Worm (Caenorhabditis elegans) whole organism, L3 larva: ENCODE results near the gene cpr-8.

Experiments used
- R02D3.7 ChIP-seq: fragments of 150-350 bp; optimal IDR thresholded peaks from 2 replicates; lab custom pipeline; 2014; ENCODE audit warnings: missing biosample characterization, missing genetic modification characterization
- aly-2 ChIP-seq: fragments of 150-350 bp; optimal IDR thresholded peaks from 2 replicates; lab custom pipeline; 2014; ENCODE audit warnings: missing biosample characterization, missing genetic modification characterization
- ama-1 ChIP-seq: fragments of 150-350 bp; optimal IDR thresholded peaks from 2 replicates; lab custom pipeline; 2018
- ceh-16 ChIP-seq: sonication (generic microtip); optimal IDR thresholded peaks from 2 replicates; lab custom pipeline; 2017; ENCODE audit warnings: missing biosample characterization, missing genetic modification characterization
- ceh-82 ChIP-seq: fragments of 150-350 bp; optimal IDR thresholded peaks from 2 replicates; lab custom pipeline; 2014; ENCODE audit warnings: missing biosample characterization, missing genetic modification characterization
- ceh-9 ChIP-seq: sonication (generic microtip); optimal IDR thresholded peaks from 2 replicates; lab custom pipeline; 2018; ENCODE audit warnings: missing biosample characterization, missing genetic modification characterization
- daf-12 ChIP-seq: fragments of 150-350 bp; optimal IDR thresholded peaks from 2 replicates; lab custom pipeline; 2014; ENCODE audit warnings: missing biosample characterization, missing genetic modification reagents, missing genetic modification characterization
- egl-27 ChIP-seq: sonication (generic microtip); optimal IDR thresholded peaks from 4 replicates; lab custom pipeline; 2017; ENCODE audit warnings: missing biosample characterization, missing genetic modification reagents, missing genetic modification characterization
- elt-1 ChIP-seq: fragments of 150-350 bp; optimal IDR thresholded peaks from 2 replicates; lab custom pipeline; 2014; ENCODE audit warnings: missing biosample characterization, missing genetic modification characterization
- elt-3 ChIP-seq, 3 experiments: fragments of 150-350 bp in 1 of 3; sonication (generic microtip) in 2 of 3; optimal IDR thresholded peaks; 2 replicates in 2 of 3; 4 replicates in 1 of 3; lab custom pipeline; 2014 to 2017; ENCODE audit warnings: missing biosample characterization in 3 of 3, missing genetic modification characterization in 3 of 3
- eor-1 ChIP-seq, 2 experiments: fragments of 150-350 bp; optimal IDR thresholded peaks; 2 replicates each; lab custom pipeline; 2014 to 2018; ENCODE audit warnings: missing biosample characterization in 2 of 2, missing genetic modification characterization in 2 of 2
- fkh-2 ChIP-seq: fragments of 150-350 bp; optimal IDR thresholded peaks from 2 replicates; lab custom pipeline; 2014; ENCODE audit warnings: missing biosample characterization, missing genetic modification reagents, missing genetic modification characterization
- jun-1 ChIP-seq: fragments of 150-350 bp; optimal IDR thresholded peaks from 2 replicates; lab custom pipeline; 2014; ENCODE audit warnings: missing biosample characterization, missing genetic modification reagents, missing genetic modification characterization
- lin-15B ChIP-seq: fragments of 150-350 bp; optimal IDR thresholded peaks from 2 replicates; lab custom pipeline; 2014; ENCODE audit warnings: missing biosample characterization, missing genetic modification characterization
- lin-39 ChIP-seq: fragments of 150-350 bp; optimal IDR thresholded peaks from 2 replicates; lab custom pipeline; 2018; ENCODE audit warnings: missing biosample characterization, missing genetic modification reagents, missing genetic modification characterization
- lsy-12 ChIP-seq: sonication (generic microtip); optimal IDR thresholded peaks from 2 replicates; lab custom pipeline; 2016; ENCODE audit warnings: mild to moderate bottlenecking, missing genetic modification characterization, missing compliant biosample characterization
- mdl-1 ChIP-seq: fragments of 150-350 bp; optimal IDR thresholded peaks from 2 replicates; lab custom pipeline; 2014; ENCODE audit warnings: missing biosample characterization, missing genetic modification characterization
- nfya-1 ChIP-seq: sonication (generic microtip); optimal IDR thresholded peaks from 2 replicates; lab custom pipeline; 2017; ENCODE audit warnings: missing genetic modification characterization, mild to moderate bottlenecking, missing compliant biosample characterization, antibody characterized with exemption, moderate library complexity; ENCODE audit not compliant: insufficient read depth
- nhr-11 ChIP-seq: fragments of 150-350 bp; optimal IDR thresholded peaks from 2 replicates; lab custom pipeline; 2014; ENCODE audit warnings: missing biosample characterization, missing genetic modification characterization
- nhr-12 ChIP-seq: fragments of 150-350 bp; optimal IDR thresholded peaks from 2 replicates; lab custom pipeline; 2014; ENCODE audit warnings: missing biosample characterization, missing genetic modification characterization
- nhr-237 ChIP-seq: fragments of 150-350 bp; optimal IDR thresholded peaks from 2 replicates; lab custom pipeline; 2014; ENCODE audit warnings: missing biosample characterization, missing genetic modification characterization
- nhr-25 ChIP-seq: sonication (generic microtip); optimal IDR thresholded peaks from 2 replicates; lab custom pipeline; 2017; ENCODE audit warnings: missing biosample characterization, missing genetic modification characterization
- nhr-28 ChIP-seq: fragments of 150-350 bp; optimal IDR thresholded peaks from 2 replicates; lab custom pipeline; 2014; ENCODE audit warnings: missing biosample characterization, missing genetic modification characterization
- nhr-43 ChIP-seq: sonication (generic microtip); optimal IDR thresholded peaks from 2 replicates; lab custom pipeline; 2016; ENCODE audit warnings: mild to moderate bottlenecking, missing genetic modification characterization, missing compliant biosample characterization; ENCODE audit not compliant: poor library complexity, severe bottlenecking
- nhr-67 ChIP-seq: fragments of 150-350 bp; optimal IDR thresholded peaks from 2 replicates; lab custom pipeline; 2014; ENCODE audit warnings: missing biosample characterization, missing genetic modification characterization
- nhr-76 ChIP-seq: fragments of 150-350 bp; sonication (generic microtip); optimal IDR thresholded peaks from 5 replicates; lab custom pipeline; 2014; ENCODE audit warnings: missing biosample characterization, missing genetic modification characterization
- pha-4 ChIP-seq: fragments of 150-350 bp; optimal IDR thresholded peaks from 2 replicates; lab custom pipeline; 2014; ENCODE audit warnings: missing biosample characterization, missing genetic modification reagents, missing genetic modification characterization
- pqm-1 ChIP-seq: fragments of 150-350 bp; optimal IDR thresholded peaks from 2 replicates; lab custom pipeline; 2017; ENCODE audit warnings: missing biosample characterization, missing genetic modification characterization, inconsistent platforms
- sea-2 ChIP-seq: fragments of 150-350 bp; sonication (generic microtip); optimal IDR thresholded peaks from 4 replicates; lab custom pipeline; 2014; ENCODE audit warnings: missing biosample characterization, missing genetic modification reagents, missing genetic modification characterization
- skn-1 ChIP-seq: fragments of 150-350 bp; optimal IDR thresholded peaks from 2 replicates; lab custom pipeline; 2014; ENCODE audit warnings: missing biosample characterization, missing genetic modification characterization
- snpc-4 ChIP-seq: fragments of 150-350 bp; optimal IDR thresholded peaks from 2 replicates; lab custom pipeline; 2014; ENCODE audit warnings: missing biosample characterization, missing genetic modification characterization
- tbx-2 ChIP-seq: sonication (generic microtip); optimal IDR thresholded peaks from 2 replicates; lab custom pipeline; 2016; ENCODE audit warnings: mild to moderate bottlenecking, missing genetic modification characterization, missing compliant biosample characterization
- unc-62 ChIP-seq: fragments of 150-350 bp; sonication (generic microtip); optimal IDR thresholded peaks from 4 replicates; lab custom pipeline; 2014; ENCODE audit warnings: missing biosample characterization, missing genetic modification reagents, missing genetic modification characterization
- zag-1 ChIP-seq: fragments of 150-350 bp; optimal IDR thresholded peaks from 2 replicates; lab custom pipeline; 2014; ENCODE audit warnings: missing biosample characterization, missing genetic modification characterization
- ztf-11 ChIP-seq: fragments of 150-350 bp; optimal IDR thresholded peaks from 2 replicates; lab custom pipeline; 2014; ENCODE audit warnings: missing biosample characterization, missing genetic modification characterization
- ztf-4 ChIP-seq: fragments of 150-350 bp; optimal IDR thresholded peaks from 2 replicates; lab custom pipeline; 2014; ENCODE audit warnings: missing biosample characterization, missing genetic modification characterization

Gene cpr-8

ce11 chrV:1134302-1134701, at the start of gene cpr-8:
Gene cpr-8, plus strand, starts transcription at chrV:1134602.
- TF ChIP-seq skn-1, result no peak
- TF ChIP-seq ceh-9 (tag; lab: Kevin White, UChicago), result no peak
- TF ChIP-seq ceh-16 (tag; lab: Kevin White, UChicago), result no peak
- no peak for TF ChIP-seq egl-27 (tag; lab: Kevin White, UChicago)
- no peak for TF ChIP-seq ceh-82 (tag; lab: Kevin White, UChicago)
- no peak for TF ChIP-seq eor-1 (tag; optimal IDR thresholded peaks at IDR 0.05; lab: Kevin White, UChicago)
- TF ChIP-seq aly-2, result no peak
- no peak for TF ChIP-seq elt-3 (tag; optimal IDR thresholded peaks at IDR 0.05; lab: Kevin White, UChicago)
- TF ChIP-seq lin-39 (tag; lab: Kevin White, UChicago), result no peak
- no peak for TF ChIP-seq mdl-1 (tag; lab: Kevin White, UChicago)
- TF ChIP-seq nhr-43, result no peak
- TF ChIP-seq tbx-2 (tag; lab: Kevin White, UChicago), result no peak
- TF ChIP-seq nhr-12, result no peak
- no peak for TF ChIP-seq snpc-4
- TF ChIP-seq nhr-237 (tag; lab: Kevin White, UChicago), result no peak
- no peak for TF ChIP-seq nhr-11
- no peak for TF ChIP-seq jun-1
- no peak for TF ChIP-seq pha-4
- TF ChIP-seq elt-1 (tag; lab: Kevin White, UChicago), result no peak
- TF ChIP-seq sea-2 (GFP tag; lab: Kevin White, UChicago), result no peak

ce11 chrV:1087983-1088382, 46.4 kb upstream of the cpr-8 start, which contains the start of gene clec-203:
Gene clec-203, plus strand, starts transcription at chrV:1088283.
- TF ChIP-seq lin-15B (tag; lab: Kevin White, UChicago) (no peak), pha-4 (no peak), mdl-1 (tag; lab: Kevin White, UChicago) (no peak), ama-1 (lab: Kevin White, UChicago) (no peak), unc-62 (GFP tag; lab: Kevin White, UChicago) (no peak), nhr-237 (tag; lab: Kevin White, UChicago) (no peak), daf-12 (tag; lab: Kevin White, UChicago) (no peak), nfya-1 (tag; lab: Kevin White, UChicago) (no peak), R02D3.7 (tag; lab: Kevin White, UChicago) (no peak), skn-1 (no peak), ceh-16 (tag; lab: Kevin White, UChicago) (no peak), nhr-28 (tag; lab: Kevin White, UChicago) (no peak), zag-1 (tag; lab: Kevin White, UChicago) (no peak), nhr-11 (no peak)
- TF ChIP-seq, all 47 proteins: peak for 0

- TF ChIP-seq egl-27 (tag; lab: Kevin White, UChicago), result no peak
- TF ChIP-seq unc-62 (GFP tag; lab: Kevin White, UChicago), result no peak
- TF ChIP-seq lsy-12 (tag; lab: Kevin White, UChicago), result no peak
- no peak for TF ChIP-seq fkh-2 (tag; lab: Kevin White, UChicago)
- no peak for TF ChIP-seq zag-1 (tag; lab: Kevin White, UChicago)
- TF ChIP-seq elt-3 (tag; optimal IDR thresholded peaks at IDR 0.05; lab: Kevin White, UChicago), result no peak
- TF ChIP-seq nhr-11, result no peak
- TF ChIP-seq nhr-28 (tag; lab: Kevin White, UChicago), result no peak
- TF ChIP-seq nhr-43, result no peak
- TF ChIP-seq ztf-4 (tag; lab: Kevin White, UChicago), result no peak
- no peak for TF ChIP-seq lin-39 (tag; lab: Kevin White, UChicago)
- TF ChIP-seq ceh-82 (tag; lab: Kevin White, UChicago), result no peak
These were observed 42.0 kb upstream of the cpr-8 start, which contains the start of gene Y50D4B.4 for ce11 chrV:1092359-1092758. Gene Y50D4B.4, plus strand, starts transcription at chrV:1092659.

- TF ChIP-seq pqm-1, result no peak
- no peak for TF ChIP-seq nhr-67 (tag; lab: Kevin White, UChicago)
- TF ChIP-seq nhr-25 (tag; lab: Kevin White, UChicago), result no peak
- no peak for TF ChIP-seq ztf-11 (tag; lab: Kevin White, UChicago)
- TF ChIP-seq ztf-4 (tag; lab: Kevin White, UChicago), result no peak
- TF ChIP-seq nhr-76 (tag; lab: Kevin White, UChicago), result no peak
- TF ChIP-seq ama-1 (lab: Kevin White, UChicago), result no peak
These were observed 34.1 kb upstream of the cpr-8 start, which contains the start of gene Y50D4B.2 for ce11 chrV:1100280-1100679. Gene Y50D4B.2, plus strand, starts transcription at chrV:1100580.
